Comparison of ENCODE assay signal across 1 fruit fly cellular context in the genomic region with DNA sequence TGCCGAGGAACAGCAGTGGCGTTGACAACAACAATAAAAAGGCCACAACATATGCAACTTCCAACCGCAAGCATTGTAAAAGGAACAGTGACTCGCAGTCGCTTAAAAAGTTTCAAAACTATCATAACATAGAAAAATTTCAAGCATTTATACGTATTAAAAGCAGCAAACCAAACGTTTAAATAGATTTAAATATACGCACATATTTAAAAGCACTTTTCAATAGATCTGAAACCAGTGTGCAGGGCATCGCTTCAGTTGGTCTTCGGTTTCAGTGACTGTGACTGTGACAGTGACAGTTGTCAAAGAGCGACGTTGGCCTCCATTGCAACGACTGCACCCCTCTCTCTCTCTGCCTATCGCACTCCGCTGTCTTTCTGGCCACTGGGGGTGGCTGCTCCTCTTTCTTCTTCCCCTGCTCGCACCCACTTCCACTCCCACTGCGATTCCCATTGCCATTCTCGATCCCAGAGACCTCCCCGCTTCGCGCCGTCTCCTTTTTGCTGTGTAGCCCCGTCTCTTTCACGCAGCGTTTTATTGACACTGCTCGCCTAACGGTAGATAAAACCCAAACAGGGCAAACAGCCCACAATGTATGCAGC.
TF ChIP-seq lines count a peak whose summit lies in the region.

No protein-coding gene starts in this region.

TF ChIP-seq in whole organism, embryonic, 481 proteins besides CTCF, POLR2A, EP300 and RAD21 (continued from another document):
- TF ChIP-seq CG7372 (GFP tag; IDR thresholded peaks at IDR 0.05; lab: Robert Waterston, UW) (peak; percentile 84), Deaf1 (tag; optimal IDR thresholded peaks at IDR 0.05; lab: Kevin White, UChicago) (peak; percentile 35), CG12942 (GFP tag; optimal IDR thresholded peaks at IDR 0.05; lab: Kevin White, UChicago) (peak; percentile 39), tap (tag; optimal IDR thresholded peaks at IDR 0.05; lab: Kevin White, UChicago) (peak; percentile 79), CG12236 (GFP tag; optimal IDR thresholded peaks at IDR 0.05; lab: Kevin White, UChicago) (peak; percentile 42), CG1602 (GFP tag; optimal IDR thresholded peaks at IDR 0.05; lab: Kevin White, UChicago) (peak; percentile 64), sr (GFP tag; IDR thresholded peaks at IDR 0.05; lab: Robert Waterston, UW) (peak; percentile 75; the same call in 2 of the 3 replicates), so (GFP tag; IDR thresholded peaks at IDR 0.05; lab: Robert Waterston, UW) (peak; percentile 49; the same call in 1 of the 3 replicates), CG6689 (GFP tag; IDR thresholded peaks at IDR 0.05; lab: Robert Waterston, UW) (peak; percentile 92), lbe (GFP tag; optimal IDR thresholded peaks at IDR 0.05; lab: Kevin White, UChicago) (peak; percentile 66), CrebB (tag; optimal IDR thresholded peaks at IDR 0.05; lab: Kevin White, UChicago) (peak; percentile 37)
